Fruit fly (Drosophila melanogaster): Measurements from ENCODE around the gene Rpt3.

Rpt3 gene

DNA sequence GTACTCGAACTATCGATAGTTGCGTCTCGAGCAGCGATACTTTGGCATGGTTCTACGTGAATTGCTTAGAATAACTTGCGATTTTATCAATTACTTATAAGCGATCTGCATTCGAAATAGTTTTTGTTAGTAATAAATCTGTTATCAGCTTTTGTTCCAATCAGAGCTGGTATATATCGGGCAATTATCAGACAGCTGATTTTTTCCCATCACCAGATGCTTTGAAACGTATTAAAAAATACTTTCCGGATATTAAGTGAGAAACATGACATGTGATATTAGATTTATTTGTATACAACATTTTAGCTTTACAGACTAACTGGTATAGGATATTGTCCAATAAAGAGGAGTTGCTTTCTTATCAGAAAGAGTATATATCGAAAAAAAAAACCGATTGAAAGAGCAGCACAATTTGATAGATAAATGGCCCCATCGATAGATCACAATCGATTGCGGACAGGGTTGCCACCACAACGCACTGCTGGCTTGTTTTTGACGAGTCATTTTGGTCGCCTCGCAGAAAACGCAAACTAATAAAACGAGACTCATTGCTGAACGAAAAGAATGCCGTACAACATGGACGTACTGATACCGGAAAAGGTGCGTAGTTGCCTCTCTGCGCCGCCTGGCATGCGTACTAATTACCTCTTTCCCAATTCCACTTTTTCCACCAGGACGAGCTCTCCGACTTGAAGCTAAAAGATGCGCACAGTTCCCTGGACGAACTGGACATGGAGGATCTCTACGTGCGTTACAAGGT lies at the start of gene Rpt3 (continued):
- TF ChIP-seq CG10366 (GFP tag; IDR thresholded peaks at IDR 0.05) (no peak), Aef1 (GFP tag; IDR thresholded peaks at IDR 0.05) (0 out of 3 replicates have a peak, but pooled peaks have one; percentile 12), MESR4 (GFP tag; optimal IDR thresholded peaks at IDR 0.05) (peak; percentile 78), grn (GFP tag; optimal IDR thresholded peaks at IDR 0.05) (peak; percentile 32), tna (GFP tag; IDR thresholded peaks at IDR 0.05; ENCODE audit: partially characterized antibody) (no peak), CG15514 (GFP tag; optimal IDR thresholded peaks at IDR 0.05) (no peak), btn (GFP tag; optimal IDR thresholded peaks at IDR 0.05) (no peak), chif (GFP tag; optimal IDR thresholded peaks at IDR 0.05) (peak in 1 of 2 experiments; percentile 20), CG4282 (GFP tag; optimal IDR thresholded peaks at IDR 0.05) (no peak), nom (GFP tag; optimal IDR thresholded peaks at IDR 0.05) (no peak), BtbVII (GFP tag; optimal IDR thresholded peaks at IDR 0.05) (no peak), lmd (GFP tag; IDR thresholded peaks at IDR 0.05) (no peak), al (GFP tag; IDR thresholded peaks at IDR 0.05) (no peak), schlank (tag; optimal IDR thresholded peaks at IDR 0.05) (no peak), wdn (GFP tag; IDR thresholded peaks at IDR 0.05) (no peak), Sin3A (optimal IDR thresholded peaks at IDR 0.05) (peak; percentile 79), CG14667 (GFP tag; IDR thresholded peaks at IDR 0.05) (no peak), cg (GFP tag; optimal IDR thresholded peaks at IDR 0.05) (no peak), CG14965 (GFP tag; optimal IDR thresholded peaks at IDR 0.05; ENCODE audit: borderline replicate concordance) (no peak), NK7.1 (GFP tag; optimal IDR thresholded peaks at IDR 0.05) (no peak), CG12659 (GFP tag; optimal IDR thresholded peaks at IDR 0.05) (peak; percentile 44), ap (GFP tag; IDR thresholded peaks at IDR 0.05) (no peak), PHDP (tag; optimal IDR thresholded peaks at IDR 0.05) (no peak), Hr51 (GFP tag; optimal IDR thresholded peaks at IDR 0.05) (no peak), CG10274 (GFP tag; optimal IDR thresholded peaks at IDR 0.05) (no peak), Doc3 (GFP tag; IDR thresholded peaks at IDR 0.05; ENCODE audit: partially characterized antibody) (peak; percentile 75), Mrtf (GFP tag; IDR thresholded peaks at IDR 0.05) (no peak), Myb (GFP tag; optimal IDR thresholded peaks at IDR 0.05) (peak; percentile 37), knrl (GFP tag; IDR thresholded peaks at IDR 0.05; ENCODE audit: partially characterized antibody) (peak; percentile 83), HLH4C (GFP tag; IDR thresholded peaks at IDR 0.05; ENCODE audit: partially characterized antibody) (peak; percentile 75), Hmx (GFP tag; optimal IDR thresholded peaks at IDR 0.05) (no peak), wor (GFP tag; IDR thresholded peaks at IDR 0.05) (no peak), bigmax (GFP tag; optimal IDR thresholded peaks at IDR 0.05) (no peak), ac (GFP tag; optimal IDR thresholded peaks at IDR 0.05) (no peak), CG9932 (GFP tag; IDR thresholded peaks at IDR 0.05) (0 out of 2 replicates have a peak, but pooled peaks have one; percentile 18), sug (tag; optimal IDR thresholded peaks at IDR 0.05) (no peak), CG4617 (GFP tag; optimal IDR thresholded peaks at IDR 0.05; ENCODE audit: borderline replicate concordance) (peak; percentile 43), CG4707 (GFP tag; optimal IDR thresholded peaks at IDR 0.05) (no peak), usp (GFP tag; optimal IDR thresholded peaks at IDR 0.05) (no peak), Nf-YA (GFP tag; IDR thresholded peaks at IDR 0.05) (no peak), CG11723 (GFP tag; optimal IDR thresholded peaks at IDR 0.05) (no peak), CG3163 (GFP tag; optimal IDR thresholded peaks at IDR 0.05) (no peak), Dp (GFP tag; optimal IDR thresholded peaks at IDR 0.05) (peak; percentile 15), CG5180 (GFP tag; optimal IDR thresholded peaks at IDR 0.05) (no peak), MBD-R2 (GFP tag; IDR thresholded peaks at IDR 0.05) (peak; percentile 47), CG1832 (GFP tag; optimal IDR thresholded peaks at IDR 0.05) (no peak), jumu (GFP tag; optimal IDR thresholded peaks at IDR 0.05) (peak; percentile 12), sens (GFP tag) (peak; percentile 83), Scr (GFP tag; IDR thresholded peaks at IDR 0.05; ENCODE audit: partially characterized antibody) (peak; percentile 88), cad (GFP tag; optimal IDR thresholded peaks at IDR 0.05) (no peak)
